Worm (Caenorhabditis elegans): ENCODE data around the gene F22F4.5.

F22F4.5 gene

ce11 chrX:6031169-6031568 is 38.5 kb upstream of the F22F4.5 start, which contains the start of gene ipp-5:
TSS of gene ipp-5 (plus strand) at chrX:6031469.
- TF ChIP-seq ceh-30 (tag; optimal IDR thresholded peaks at IDR 0.05) (no peak), elt-2 (tag; optimal IDR thresholded peaks at IDR 0.05) (no peak), hlh-6 (tag; optimal IDR thresholded peaks at IDR 0.05) (no peak), dve-1 (tag; optimal IDR thresholded peaks at IDR 0.05) (no peak)

DNA sequence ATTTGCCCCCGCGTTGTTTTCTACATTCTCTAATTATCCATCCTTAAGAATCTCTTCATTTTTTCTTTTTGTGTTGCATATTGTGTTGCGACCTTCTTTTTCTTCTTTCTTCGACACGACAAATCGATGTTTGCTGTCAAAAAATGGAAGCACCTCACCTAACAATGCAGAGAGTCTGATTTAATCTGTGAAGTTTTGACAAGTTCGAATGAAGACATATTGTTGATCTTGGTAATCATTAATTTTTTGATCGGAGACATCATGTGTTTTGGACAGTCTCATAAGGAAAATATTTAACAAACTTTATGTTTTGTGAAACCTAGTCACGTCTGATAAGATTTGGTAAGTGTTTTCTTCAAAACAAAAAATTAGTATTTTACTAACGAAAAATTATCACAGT is 36.4 kb upstream of the F22F4.5 start:
- TF ChIP-seq ceh-2 (tag; optimal IDR thresholded peaks at IDR 0.05) (no peak), ets-4 (tag; optimal IDR thresholded peaks at IDR 0.05) (no peak), zip-5 (tag; optimal IDR thresholded peaks at IDR 0.05) (no peak), gmeb-2 (tag; optimal IDR thresholded peaks at IDR 0.05) (no peak)

ce11 chrX:6026732-6027528 is 34.3 kb upstream of the F22F4.5 start:
- no peak for TF ChIP-seq F13H6.1 (tag; optimal IDR thresholded peaks at IDR 0.05)
- TF ChIP-seq ttx-3 (tag; optimal IDR thresholded peaks at IDR 0.05), result no peak
- no peak for TF ChIP-seq ceh-9 (tag; optimal IDR thresholded peaks at IDR 0.05)
- no peak for TF ChIP-seq hlh-8 (tag; optimal IDR thresholded peaks at IDR 0.05)

ce11 chrX:6024977-6025376 is 32.3 kb upstream of the F22F4.5 start:
- TF ChIP-seq ets-4 (tag; optimal IDR thresholded peaks at IDR 0.05), result no peak
- TF ChIP-seq C08G9.2 (tag; optimal IDR thresholded peaks at IDR 0.05), result no peak
- no peak for TF ChIP-seq K02D7.2 (tag; optimal IDR thresholded peaks at IDR 0.05)
- no peak for TF ChIP-seq syd-9 (tag; optimal IDR thresholded peaks at IDR 0.05)
- TF ChIP-seq ceh-9 (tag; optimal IDR thresholded peaks at IDR 0.05), result no peak

DNA sequence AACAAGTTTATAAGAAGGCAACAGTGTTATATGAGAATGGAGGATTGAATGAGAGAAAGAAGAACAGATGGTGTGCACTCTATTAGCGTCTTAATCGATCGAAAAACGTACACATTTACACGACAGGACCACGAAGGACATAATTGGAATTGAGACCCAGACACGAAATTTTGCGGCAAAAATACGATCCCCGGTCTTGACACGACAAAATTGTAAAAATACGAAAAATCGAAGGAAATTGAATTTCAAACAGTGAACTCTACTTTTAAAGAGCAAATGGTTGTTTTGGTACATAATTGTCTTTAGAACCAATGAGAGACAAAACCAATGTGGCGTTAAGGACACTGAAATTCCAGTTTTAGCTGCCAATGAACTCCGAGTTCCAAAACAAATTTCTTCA is 29.8 kb upstream of the F22F4.5 start, which contains the start of gene lelo-3:
Gene lelo-3 (minus strand): TSS at position 101 of the 400 bp plus-strand sequence.
- TF ChIP-seq unc-42 (tag; optimal IDR thresholded peaks at IDR 0.05), result no peak
- TF ChIP-seq pros-1 (tag; optimal IDR thresholded peaks at IDR 0.05), result no peak
- no peak for TF ChIP-seq ceh-48 (tag; optimal IDR thresholded peaks at IDR 0.05)
- TF ChIP-seq ceh-34 (tag; optimal IDR thresholded peaks at IDR 0.05), result no peak
- no peak for TF ChIP-seq fkh-6 (tag; optimal IDR thresholded peaks at IDR 0.05)
- TF ChIP-seq K09A11.1 (tag; optimal IDR thresholded peaks at IDR 0.05; ENCODE audit: insufficient read depth), result no peak
- no peak for TF ChIP-seq che-1 (tag; optimal IDR thresholded peaks at IDR 0.05)
- TF ChIP-seq nhr-11 (tag; optimal IDR thresholded peaks at IDR 0.05), result no peak
- TF ChIP-seq ttx-3 (tag; optimal IDR thresholded peaks at IDR 0.05), result no peak
- TF ChIP-seq lim-6 (tag; optimal IDR thresholded peaks at IDR 0.05), result no peak
- no peak for TF ChIP-seq dve-1 (tag; optimal IDR thresholded peaks at IDR 0.05)
- TF ChIP-seq ahr-1 (tag; optimal IDR thresholded peaks at IDR 0.05), result no peak
- TF ChIP-seq zip-5 (tag; optimal IDR thresholded peaks at IDR 0.05), result no peak

DNA sequence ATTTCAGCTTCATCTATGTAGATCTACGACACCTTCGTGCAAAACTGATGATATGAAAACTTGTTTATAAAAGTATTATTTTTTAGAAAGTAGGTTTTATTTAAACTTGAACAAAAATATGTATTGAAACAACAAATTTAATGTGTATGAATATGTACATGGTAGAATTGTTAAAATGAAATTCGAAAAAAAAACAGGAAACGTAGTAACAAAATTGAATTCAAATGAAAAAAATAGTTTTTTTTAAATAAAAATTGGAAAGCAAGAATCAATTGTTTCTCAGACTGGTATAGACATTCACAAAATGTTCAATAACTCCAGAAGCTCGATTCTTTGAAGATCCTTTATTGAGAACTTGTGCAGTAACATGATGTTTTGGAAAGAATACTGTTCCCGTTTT is 28.1 kb upstream of the F22F4.5 start:
- TF ChIP-seq ztf-16 (tag; optimal IDR thresholded peaks at IDR 0.05) (no peak), lim-6 (tag; optimal IDR thresholded peaks at IDR 0.05) (no peak), ceh-2 (tag; optimal IDR thresholded peaks at IDR 0.05) (no peak), ceh-24 (tag; optimal IDR thresholded peaks at IDR 0.05) (no peak), pag-3 (tag; optimal IDR thresholded peaks at IDR 0.05; ENCODE audit: borderline replicate concordance) (no peak)

ce11 chrX:6019886-6020469 is 27.3 kb upstream of the F22F4.5 start, which contains the start of gene C09B8.4:
TSS of gene C09B8.4 (minus strand) at chrX:6019936.
- TF ChIP-seq hlh-8 (tag; optimal IDR thresholded peaks at IDR 0.05), result no peak
